Worm (Caenorhabditis elegans) whole organism, late embryonic: Measurements from ENCODE around the gene Y32B12A.5.

Experiments
- K02D7.2 ChIP-seq: sonication (generic microtip); optimal IDR thresholded peaks from 2 replicates; lab custom pipeline; 2017; ENCODE audit warnings: mild to moderate bottlenecking, missing genetic modification characterization, missing compliant biosample characterization
- K09A11.1 ChIP-seq: sonication (generic microtip); optimal IDR thresholded peaks from 2 replicates; lab custom pipeline; 2017; ENCODE audit warnings: antibody characterized with exemption, mild to moderate bottlenecking, missing genetic modification characterization, missing compliant biosample characterization; ENCODE audit not compliant: insufficient read depth
- T23F11.4 ChIP-seq: fragments of 200-800 bp; sonication (Bioruptor generic); optimal IDR thresholded peaks from 2 replicates; lab custom pipeline; 2018; ENCODE audit warnings: mild to moderate bottlenecking, missing genetic modification characterization, missing compliant biosample characterization
- ama-1 ChIP-seq: fragments of 150-350 bp; optimal IDR thresholded peaks from 2 replicates; lab custom pipeline; 2014
- ceh-14 ChIP-seq: sonication (generic microtip); optimal IDR thresholded peaks from 2 replicates; lab custom pipeline; 2016; ENCODE audit warnings: missing genotype, missing genetic modification characterization, missing compliant biosample characterization
- ceh-19 ChIP-seq: fragments of 200-800 bp; sonication (Bioruptor generic); optimal IDR thresholded peaks from 2 replicates; lab custom pipeline; 2018; ENCODE audit warnings: mild to moderate bottlenecking, missing genetic modification characterization, missing compliant biosample characterization
- ceh-30 ChIP-seq: fragments of 150-350 bp; optimal IDR thresholded peaks from 2 replicates; lab custom pipeline; 2014; ENCODE audit warnings: missing biosample characterization, missing genetic modification characterization
- ceh-34 ChIP-seq: sonication (generic microtip); optimal IDR thresholded peaks from 2 replicates; lab custom pipeline; 2016; ENCODE audit warnings: mild to moderate bottlenecking, missing genetic modification characterization, missing compliant biosample characterization
- ceh-48 ChIP-seq: sonication (generic microtip); optimal IDR thresholded peaks from 2 replicates; lab custom pipeline; 2016; ENCODE audit warnings: missing genetic modification characterization, inconsistent platforms, missing compliant biosample characterization
- ceh-6 ChIP-seq: fragments of 200-800 bp; sonication (Bioruptor generic); optimal IDR thresholded peaks from 2 replicates; lab custom pipeline; 2018; ENCODE audit warnings: mild to moderate bottlenecking, missing genetic modification characterization, missing compliant biosample characterization
- ceh-9 ChIP-seq: sonication (generic microtip); optimal IDR thresholded peaks from 2 replicates; lab custom pipeline; 2016; ENCODE audit warnings: mild to moderate bottlenecking, missing genetic modification characterization, inconsistent platforms, missing compliant biosample characterization
- dve-1 ChIP-seq: sonication (generic microtip); optimal IDR thresholded peaks from 2 replicates; lab custom pipeline; 2017; ENCODE audit warnings: antibody characterized with exemption, mild to moderate bottlenecking, missing genetic modification characterization, missing compliant biosample characterization
- elt-2 ChIP-seq: sonication (generic microtip); optimal IDR thresholded peaks from 2 replicates; lab custom pipeline; 2016; ENCODE audit warnings: missing genetic modification reagents, missing genetic modification characterization, missing compliant biosample characterization
- elt-4 ChIP-seq: sonication (generic microtip); optimal IDR thresholded peaks from 2 replicates; lab custom pipeline; 2016; ENCODE audit warnings: missing genetic modification characterization, missing compliant biosample characterization
- eyg-1 ChIP-seq: sonication (generic microtip); optimal IDR thresholded peaks from 2 replicates; lab custom pipeline; 2016; ENCODE audit warnings: missing genotype, missing genetic modification characterization, missing compliant biosample characterization
- fkh-6 ChIP-seq: sonication (generic microtip); optimal IDR thresholded peaks from 2 replicates; lab custom pipeline; 2016; ENCODE audit warnings: missing genetic modification characterization, missing compliant biosample characterization
- gmeb-2 ChIP-seq: sonication (generic microtip); optimal IDR thresholded peaks from 2 replicates; lab custom pipeline; 2016; ENCODE audit warnings: missing genetic modification characterization, inconsistent platforms, missing compliant biosample characterization
- lim-6 ChIP-seq: sonication (generic microtip); optimal IDR thresholded peaks from 2 replicates; lab custom pipeline; 2016; ENCODE audit warnings: missing genetic modification characterization, missing compliant biosample characterization
- lin-11 ChIP-seq: fragments of 200-800 bp; sonication (Bioruptor generic); optimal IDR thresholded peaks from 2 replicates; lab custom pipeline; 2018; ENCODE audit warnings: mild to moderate bottlenecking, missing genetic modification characterization, missing compliant biosample characterization
- madf-2 ChIP-seq: sonication (generic microtip); optimal IDR thresholded peaks from 2 replicates; lab custom pipeline; 2017; ENCODE audit warnings: missing genetic modification characterization, missing compliant biosample characterization
- mec-3 ChIP-seq: sonication (generic microtip); optimal IDR thresholded peaks from 2 replicates; lab custom pipeline; 2016; ENCODE audit warnings: borderline replicate concordance, missing genetic modification characterization, missing compliant biosample characterization
- nhr-11 ChIP-seq: fragments of 150-350 bp; optimal IDR thresholded peaks from 2 replicates; lab custom pipeline; 2014; ENCODE audit warnings: missing biosample characterization, missing genetic modification characterization
- npax-4 ChIP-seq: sonication (generic microtip); optimal IDR thresholded peaks from 2 replicates; lab custom pipeline; 2016; ENCODE audit warnings: missing genetic modification characterization, missing compliant biosample characterization
- odd-2 ChIP-seq: sonication (generic microtip); optimal IDR thresholded peaks from 2 replicates; lab custom pipeline; 2017; ENCODE audit warnings: antibody characterized with exemption, mild to moderate bottlenecking, missing genetic modification characterization, missing compliant biosample characterization
- pag-3 ChIP-seq: sonication (generic microtip); optimal IDR thresholded peaks from 2 replicates; lab custom pipeline; 2016; ENCODE audit warnings: missing compliant biosample characterization, missing genetic modification characterization, borderline replicate concordance
- pax-1 ChIP-seq: fragments of 150-350 bp; optimal IDR thresholded peaks from 2 replicates; lab custom pipeline; 2014; ENCODE audit warnings: missing biosample characterization, missing genetic modification characterization
- pros-1 ChIP-seq: fragments of 150-350 bp; optimal IDR thresholded peaks from 2 replicates; lab custom pipeline; 2014; ENCODE audit warnings: missing biosample characterization, missing genetic modification reagents, missing genetic modification characterization
- rnt-1 ChIP-seq: sonication (generic microtip); optimal IDR thresholded peaks from 2 replicates; lab custom pipeline; 2016; ENCODE audit warnings: missing genetic modification characterization, missing compliant biosample characterization
- sdc-2 ChIP-seq: sonication (generic microtip); optimal IDR thresholded peaks from 2 replicates; lab custom pipeline; 2016; ENCODE audit warnings: missing genotype, missing genetic modification characterization, missing compliant biosample characterization
- sox-4 ChIP-seq: sonication (generic microtip); optimal IDR thresholded peaks from 2 replicates; lab custom pipeline; 2017; ENCODE audit warnings: mild to moderate bottlenecking, missing genetic modification characterization, inconsistent platforms, missing compliant biosample characterization
- tbx-2 ChIP-seq: sonication (generic microtip); optimal IDR thresholded peaks from 2 replicates; lab custom pipeline; 2016; ENCODE audit warnings: missing genetic modification characterization, missing compliant biosample characterization
- tbx-7 ChIP-seq: sonication (generic microtip); optimal IDR thresholded peaks from 2 replicates; lab custom pipeline; 2016; ENCODE audit warnings: missing genotype, missing genetic modification characterization, missing compliant biosample characterization
- ttx-3 ChIP-seq: sonication (generic microtip); optimal IDR thresholded peaks from 2 replicates; lab custom pipeline; 2016; ENCODE audit warnings: missing genetic modification reagents, missing genetic modification characterization, missing compliant biosample characterization
- unc-55 ChIP-seq: sonication (generic microtip); optimal IDR thresholded peaks from 2 replicates; lab custom pipeline; 2017; ENCODE audit warnings: missing biosample characterization, missing genetic modification reagents, missing genetic modification characterization
- zip-5 ChIP-seq: sonication (generic microtip); optimal IDR thresholded peaks from 2 replicates; lab custom pipeline; 2016; ENCODE audit warnings: missing genetic modification characterization, missing compliant biosample characterization

Y32B12A.5 gene

DNA sequence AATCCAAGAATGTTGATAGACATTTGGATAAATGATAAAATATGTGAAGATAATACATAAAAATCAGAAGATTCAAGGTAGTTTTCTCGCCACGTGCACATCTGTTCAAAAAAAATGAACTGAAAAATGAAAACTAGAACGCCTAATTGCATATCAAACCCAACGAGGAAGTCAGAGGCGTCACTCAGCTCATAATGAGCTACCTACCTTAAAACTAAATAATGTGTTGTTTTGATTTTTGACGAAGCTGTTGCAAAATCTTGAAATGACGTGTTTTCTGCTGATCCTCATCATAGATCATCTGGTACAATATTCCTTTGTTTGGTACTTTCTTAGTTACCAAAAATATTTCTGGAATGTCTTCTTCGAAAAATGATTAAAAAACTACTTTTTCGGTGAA lies 16.5 kb downstream of the Y32B12A.5 start, which contains the start of gene srh-138:
Gene srh-138, minus strand, starts transcription at position 101 of the 400 bp plus-strand sequence.
- no peak for TF ChIP-seq K09A11.1 (tag; lab: Kevin White, UChicago)
- TF ChIP-seq pros-1 (tag; lab: Kevin White, UChicago) = no peak
- no peak for TF ChIP-seq zip-5 (tag; lab: Kevin White, UChicago)
- TF ChIP-seq odd-2 (tag; lab: Kevin White, UChicago) = no peak
- no peak for TF ChIP-seq ceh-34
- TF ChIP-seq ceh-14 (tag; lab: Kevin White, UChicago) = no peak
- TF ChIP-seq gmeb-2 (tag; lab: Kevin White, UChicago) = no peak
- TF ChIP-seq rnt-1 (tag; lab: Kevin White, UChicago) = no peak
- TF ChIP-seq T23F11.4 (GFP tag; lab: Kevin White, UChicago) = no peak
- TF ChIP-seq lim-6 = no peak
- no peak for TF ChIP-seq pax-1 (tag; lab: Kevin White, UChicago)
- no peak for TF ChIP-seq ceh-9 (tag; lab: Kevin White, UChicago)
- TF ChIP-seq elt-2 (tag; lab: Kevin White, UChicago) = no peak
- no peak for TF ChIP-seq mec-3 (tag; lab: Kevin White, UChicago)
- TF ChIP-seq tbx-7 (tag; lab: Kevin White, UChicago) = no peak
- no peak for TF ChIP-seq ama-1 (lab: Kevin White, UChicago)
- no peak for TF ChIP-seq sdc-2 (tag; lab: Kevin White, UChicago)
- TF ChIP-seq, all 69 proteins: peak for 0

DNA sequence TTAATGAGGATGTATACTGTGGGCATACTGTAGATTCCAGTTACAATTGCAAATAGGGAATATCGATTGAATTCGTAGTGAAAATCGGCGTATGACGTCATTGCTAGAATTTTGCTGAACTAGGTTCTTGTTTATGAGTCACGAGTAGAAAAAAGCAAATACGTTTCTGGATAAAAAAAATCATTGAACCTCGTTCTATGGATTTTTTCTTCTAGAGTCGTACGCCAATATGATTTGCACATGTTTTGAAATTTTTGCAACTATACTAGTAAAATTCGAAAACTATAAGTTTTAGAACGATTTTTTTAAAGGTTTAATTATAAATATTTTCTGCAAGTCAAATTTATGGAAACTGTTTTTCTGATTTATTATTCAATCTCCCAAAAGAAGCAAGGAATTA lies 19.5 kb downstream of the Y32B12A.5 start, which contains the start of gene sru-44:
Gene sru-44, minus strand, starts transcription at position 101 of the 400 bp plus-strand sequence.
- TF ChIP-seq K02D7.2 (tag; lab: Kevin White, UChicago) = no peak
- TF ChIP-seq sox-4 (tag; lab: Kevin White, UChicago) = no peak
- TF ChIP-seq ceh-30 (tag; lab: Kevin White, UChicago) = no peak
- TF ChIP-seq npax-4 (tag; lab: Kevin White, UChicago) = no peak
- TF ChIP-seq lim-6 = no peak
- TF ChIP-seq madf-2 (tag; lab: Kevin White, UChicago) = no peak
- TF ChIP-seq ceh-48 (tag; lab: Kevin White, UChicago) = no peak
- TF ChIP-seq pros-1 (tag; lab: Kevin White, UChicago) = no peak
- TF ChIP-seq tbx-2 (tag; lab: Kevin White, UChicago) = no peak
- no peak for TF ChIP-seq unc-55
- no peak for TF ChIP-seq ceh-19
- TF ChIP-seq eyg-1 (tag; lab: Kevin White, UChicago) = no peak
- TF ChIP-seq, all 69 proteins: peak for 0

DNA sequence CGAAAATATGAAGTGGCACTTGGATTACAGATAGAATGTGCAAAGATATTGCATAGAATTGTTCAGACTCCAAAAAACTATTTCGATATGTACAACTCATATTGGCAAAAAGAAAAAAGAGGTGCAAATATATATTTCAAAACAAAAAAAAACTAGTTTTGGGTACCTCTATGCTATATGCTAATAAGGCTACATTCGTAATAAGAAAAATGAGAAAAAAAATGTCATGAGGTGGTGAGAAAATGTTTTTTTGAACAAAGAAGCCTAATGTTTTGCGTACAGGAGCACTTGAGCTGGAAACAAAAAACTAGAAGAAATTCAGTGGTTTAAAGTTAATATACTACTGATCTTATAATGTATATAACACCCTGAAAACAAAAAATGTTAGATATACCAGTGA lies 26.5 kb downstream of the Y32B12A.5 start, which contains the start of gene srh-142:
Gene srh-142, minus strand, starts transcription at position 101 of the 400 bp plus-strand sequence.
- TF ChIP-seq elt-4 (tag; lab: Kevin White, UChicago) (no peak), ttx-3 (tag; lab: Kevin White, UChicago) (no peak), pros-1 (tag; lab: Kevin White, UChicago) (no peak), lin-11 (no peak), ceh-6 (GFP tag; lab: Kevin White, UChicago) (no peak), fkh-6 (tag; lab: Kevin White, UChicago) (no peak), pag-3 (tag; lab: Kevin White, UChicago) (no peak), sdc-2 (tag; lab: Kevin White, UChicago) (no peak), dve-1 (no peak), ama-1 (lab: Kevin White, UChicago) (no peak), nhr-11 (tag; lab: Kevin White, UChicago) (no peak), ceh-34 (no peak), odd-2 (tag; lab: Kevin White, UChicago) (no peak)

DNA sequence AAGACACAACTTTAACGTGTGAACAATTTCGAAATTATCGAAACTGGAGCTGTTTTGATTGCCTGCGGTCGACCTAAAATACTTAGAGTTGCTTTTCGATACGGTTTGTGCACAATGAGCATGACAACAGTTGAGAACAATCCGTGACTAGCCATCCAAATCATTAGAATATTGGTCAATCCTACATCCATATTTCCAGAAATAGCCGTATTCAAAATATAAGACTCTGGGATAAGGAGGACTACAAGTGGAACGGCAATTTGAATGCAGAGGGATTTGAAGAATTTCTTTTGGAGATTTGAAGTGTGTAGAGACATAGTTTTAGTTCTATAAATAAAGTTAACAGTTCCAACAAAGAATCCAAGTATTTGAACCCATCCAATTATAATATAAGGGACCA lies 28.0 kb downstream of the Y32B12A.5 start:
- TF ChIP-seq odd-2 (tag; lab: Kevin White, UChicago) = no peak
